Fruit fly (Drosophila melanogaster) whole organism, embryonic: ENCODE results near the gene anchor.
A peak's percentile ranks its signal among the peaks of the same experiment; 100 is the strongest.

Source experiments
- CG10366 ChIP-seq: fragments of 200-800 bp; sonication (Bioruptor generic); IDR thresholded peaks from 2 replicates; pipeline ENCODE4 v1.3.6; 2022; ENCODE audit warnings: missing biosample characterization, missing genetic modification characterization
- CG10543 ChIP-seq: fragments of 200-800 bp; sonication (Bioruptor generic); optimal IDR thresholded peaks from 3 replicates; lab custom pipeline; 2017; ENCODE audit warnings: missing biosample characterization, mild to moderate bottlenecking, missing genetic modification characterization, moderate library complexity
- CG11247 ChIP-seq: fragments of 200-800 bp; sonication (Bioruptor generic); IDR thresholded peaks from 2 replicates; pipeline ENCODE4 v1.3.6; 2022; ENCODE audit warnings: missing biosample characterization, missing genetic modification characterization
- CG11456 ChIP-seq: fragments of 200-800 bp; sonication (Bioruptor generic); IDR thresholded peaks from 3 replicates; pipeline ENCODE4 v1.3.6; 2022; ENCODE audit warnings: missing biosample characterization, missing genetic modification characterization
- CG13287 ChIP-seq: fragments of 200-800 bp; sonication (Bioruptor generic); IDR thresholded peaks from 2 replicates; pipeline ENCODE4 v1.3.6; 2022; ENCODE audit warnings: missing biosample characterization, missing genetic modification characterization; ENCODE audit not compliant: partially characterized antibody
- CG17829 ChIP-seq: fragments of 200-800 bp; optimal IDR thresholded peaks from 2 replicates; lab custom pipeline; 2019; ENCODE audit warnings: missing biosample characterization, mild to moderate bottlenecking, missing genetic modification characterization, moderate library complexity
- CG3281 ChIP-seq: fragments of 200-800 bp; sonication (Bioruptor generic); optimal IDR thresholded peaks from 3 replicates; lab custom pipeline; 2017; ENCODE audit warnings: missing biosample characterization, mild to moderate bottlenecking, missing genetic modification characterization
- CG3407 ChIP-seq: fragments of 200-800 bp; sonication (Bioruptor generic); optimal IDR thresholded peaks from 2 replicates; lab custom pipeline; 2018; ENCODE audit warnings: missing biosample characterization, mild to moderate bottlenecking, missing genetic modification characterization
- CG3995 ChIP-seq: fragments of 200-800 bp; sonication (Bioruptor generic); optimal IDR thresholded peaks from 3 replicates; lab custom pipeline; 2016; ENCODE audit warnings: missing biosample characterization, missing genetic modification characterization
- CG4854 ChIP-seq: fragments of 200-800 bp; sonication (Bioruptor generic); optimal IDR thresholded peaks from 2 replicates; lab custom pipeline; 2016; ENCODE audit warnings: missing biosample characterization, missing genetic modification characterization, inconsistent platforms
- CG6854 ChIP-seq: fragments of 200-800 bp; sonication (Bioruptor generic); optimal IDR thresholded peaks from 3 replicates; lab custom pipeline; 2017; ENCODE audit warnings: missing biosample characterization, mild to moderate bottlenecking, missing genetic modification characterization
- CG7271 ChIP-seq: fragments of 200-800 bp; sonication (Bioruptor generic); optimal IDR thresholded peaks from 2 replicates; lab custom pipeline; 2018; ENCODE audit warnings: missing biosample characterization, mild to moderate bottlenecking, missing genetic modification characterization, moderate library complexity
- CG7987 ChIP-seq: fragments of 200-800 bp; sonication (Bioruptor generic); optimal IDR thresholded peaks from 2 replicates; lab custom pipeline; 2018; ENCODE audit warnings: missing biosample characterization, mild to moderate bottlenecking, missing genetic modification characterization, moderate library complexity
- CG9609 ChIP-seq: fragments of 200-800 bp; sonication (Bioruptor generic); optimal IDR thresholded peaks from 3 replicates; lab custom pipeline; 2016; ENCODE audit warnings: missing biosample characterization, missing genetic modification characterization
- CTCF ChIP-seq: fragments of 200-800 bp; sonication (Bioruptor generic); optimal IDR thresholded peaks from 2 replicates; lab custom pipeline; 2017; ENCODE audit warnings: missing biosample characterization, mild to moderate bottlenecking, missing genetic modification characterization, moderate library complexity
- CrebB ChIP-seq: fragments of 200-800 bp; sonication (Bioruptor generic); optimal IDR thresholded peaks from 3 replicates; lab custom pipeline; 2018; ENCODE audit warnings: missing biosample characterization, mild to moderate bottlenecking, missing genetic modification characterization
- Hand ChIP-seq: fragments of 200-800 bp; sonication (Bioruptor generic); optimal IDR thresholded peaks from 2 replicates; lab custom pipeline; 2017; ENCODE audit warnings: mild to moderate bottlenecking, missing biosample characterization, missing genetic modification reagents, missing genetic modification characterization
- Lim3 ChIP-seq: fragments of 200-800 bp; sonication (Bioruptor generic); IDR thresholded peaks from 2 replicates; pipeline ENCODE4 v1.3.6; 2022; ENCODE audit warnings: missing biosample characterization, missing genetic modification characterization
- Mrtf ChIP-seq: fragments of 200-800 bp; sonication (Bioruptor generic); IDR thresholded peaks from 3 replicates; pipeline ENCODE4 v1.3.6; 2022; ENCODE audit warnings: missing biosample characterization, missing genetic modification characterization
- PHDP ChIP-seq: fragments of 200-800 bp; sonication (Bioruptor generic); optimal IDR thresholded peaks from 3 replicates; lab custom pipeline; 2018; ENCODE audit warnings: missing biosample characterization, mild to moderate bottlenecking, missing genetic modification characterization, moderate library complexity
- bsh ChIP-seq, 2 experiments: fragments of 200-800 bp; sonication (Bioruptor generic); optimal IDR thresholded peaks; 2 replicates each; lab custom pipeline; 2017 to 2018; ENCODE audit warnings: mild to moderate bottlenecking in 2 of 2, missing biosample characterization in 2 of 2, missing genetic modification characterization in 2 of 2, moderate library complexity in 1 of 2
- fd102C ChIP-seq: fragments of 200-800 bp; sonication (Bioruptor generic); optimal IDR thresholded peaks from 2 replicates; lab custom pipeline; 2018; ENCODE audit warnings: missing biosample characterization, mild to moderate bottlenecking, missing genetic modification characterization, moderate library complexity
- knrl ChIP-seq: fragments of 200-800 bp; sonication (Bioruptor generic); IDR thresholded peaks from 3 replicates; pipeline ENCODE4 v1.3.6; 2022; ENCODE audit warnings: missing biosample characterization, missing genetic modification characterization; ENCODE audit not compliant: partially characterized antibody
- lbe ChIP-seq: fragments of 200-800 bp; sonication (Bioruptor generic); optimal IDR thresholded peaks from 2 replicates; lab custom pipeline; 2016; ENCODE audit warnings: missing biosample characterization, mild to moderate bottlenecking, missing genetic modification characterization
- lov ChIP-seq, 2 experiments: fragments of 200-800 bp in 1 of 2; fragments of >200 bp in 1 of 2; sonication (Bioruptor generic) in 1 of 2; IDR thresholded peaks in 1 of 2; optimal IDR thresholded peaks in 1 of 2; 2 replicates in 1 of 2; 3 replicates in 1 of 2; pipeline versions ENCODE4 v1.3.6 to Lab custom; 2017 to 2022; ENCODE audit warnings: missing biosample characterization in 1 of 2, missing genetic modification characterization in 1 of 2
- mam ChIP-seq: fragments of 200-800 bp; sonication (Bioruptor generic); optimal IDR thresholded peaks from 3 replicates; lab custom pipeline; 2016; ENCODE audit warnings: missing biosample characterization, missing genetic modification characterization
- phol ChIP-seq: fragments of 200-800 bp; sonication (Bioruptor generic); optimal IDR thresholded peaks from 3 replicates; lab custom pipeline; 2018; ENCODE audit warnings: missing biosample characterization, mild to moderate bottlenecking, missing genetic modification characterization, moderate library complexity
- prd ChIP-seq, 3 experiments: fragments of >200 bp in 2 of 3; fragments of 200-800 bp in 1 of 3; sonication (Bioruptor generic) in 1 of 3; optimal IDR thresholded peaks in 2 of 3; IDR thresholded peaks in 1 of 3; 2 replicates in 2 of 3; 3 replicates in 1 of 3; pipeline versions ENCODE4 v1.3.6 to Lab custom; 2017 to 2022; ENCODE audit warnings: missing biosample characterization in 1 of 3, missing genetic modification characterization in 1 of 3
- salm ChIP-seq: fragments of 200-800 bp; sonication (Bioruptor generic); optimal IDR thresholded peaks from 2 replicates; lab custom pipeline; 2018; ENCODE audit warnings: missing biosample characterization, mild to moderate bottlenecking, missing genetic modification characterization
- sc ChIP-seq, 3 experiments: fragments of >200 bp in 2 of 3; fragments of 200-800 bp in 1 of 3; sonication (Bioruptor generic) in 1 of 3; optimal IDR thresholded peaks; 2 replicates in 2 of 3; 3 replicates in 1 of 3; lab custom pipeline; 2017; ENCODE audit warnings: mild to moderate bottlenecking in 1 of 3, missing biosample characterization in 1 of 3, missing genetic modification characterization in 1 of 3, missing genetic modification reagents in 1 of 3
- sisA ChIP-seq: fragments of 200-800 bp; sonication (Bioruptor generic); IDR thresholded peaks from 2 replicates; pipeline ENCODE4 v1.3.6; 2022; ENCODE audit warnings: missing biosample characterization, missing genetic modification characterization
- ssp ChIP-seq: fragments of 200-800 bp; sonication (Bioruptor generic); IDR thresholded peaks from 2 replicates; pipeline ENCODE4 v1.3.6; 2022; ENCODE audit warnings: missing biosample characterization, missing genetic modification characterization
- toy ChIP-seq: fragments of 200-800 bp; sonication (Bioruptor generic); IDR thresholded peaks from 2 replicates; pipeline ENCODE4 v1.3.6; 2022; ENCODE audit warnings: missing biosample characterization, missing genetic modification characterization
- ttk ChIP-seq: fragments of 200-800 bp; sonication (Bioruptor generic); IDR thresholded peaks from 2 replicates; pipeline ENCODE4 v2.1.2; 2022; ENCODE audit warnings: missing biosample characterization, missing genetic modification characterization
- vfl ChIP-seq: fragments of 200-800 bp; sonication (Bioruptor generic); optimal IDR thresholded peaks from 2 replicates; lab custom pipeline; 2016; ENCODE audit warnings: missing biosample characterization, missing genetic modification characterization
- zen ChIP-seq: fragments of 200-800 bp; sonication (Bioruptor generic); optimal IDR thresholded peaks from 3 replicates; lab custom pipeline; 2018; ENCODE audit warnings: missing biosample characterization, mild to moderate bottlenecking, missing genetic modification characterization, moderate library complexity

The anchor gene

DNA sequence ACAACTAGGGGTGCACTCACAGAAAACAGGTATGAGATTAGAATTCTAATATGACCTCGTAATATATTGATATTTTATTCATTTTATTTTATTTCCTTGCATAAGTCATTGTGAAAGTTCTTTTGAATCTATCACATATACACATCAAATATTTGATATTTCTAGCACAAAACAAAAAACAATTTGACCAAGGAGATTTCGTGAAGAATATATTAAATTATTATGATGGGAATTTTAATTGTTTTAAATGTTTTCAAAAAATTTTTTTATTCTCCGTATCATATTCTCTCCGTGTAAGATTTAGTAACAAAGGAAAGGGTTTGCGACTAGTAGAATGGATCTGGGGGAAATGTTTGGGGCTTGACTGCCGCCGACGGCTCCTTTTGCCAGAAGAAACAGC lies 43.2 kb upstream of the anchor start (continued):
- no peak for TF ChIP-seq CG4854 (GFP tag; lab: Kevin White, UChicago)
- no peak for TF ChIP-seq PHDP (tag; lab: Kevin White, UChicago)
- TF ChIP-seq CG7987 (GFP tag; lab: Kevin White, UChicago): no peak
- no peak for TF ChIP-seq CrebB (tag; lab: Kevin White, UChicago)
- TF ChIP-seq prd (optimal IDR thresholded peaks at IDR 0.05; lab: Kevin White, UChicago): no peak
- TF ChIP-seq prd (GFP tag; IDR thresholded peaks at IDR 0.05; lab: Robert Waterston, UW): no peak
- TF ChIP-seq ssp (GFP tag; lab: Robert Waterston, UW): no peak
- TF ChIP-seq CG10366: no peak
- no peak for TF ChIP-seq sisA (GFP tag; lab: Robert Waterston, UW)
- no peak for TF ChIP-seq phol (tag; lab: Kevin White, UChicago)
- TF ChIP-seq Mrtf (GFP tag; lab: Robert Waterston, UW): no peak
- no peak for TF ChIP-seq ttk (GFP tag; lab: Robert Waterston, UW)
- no peak for TF ChIP-seq sc (optimal IDR thresholded peaks at IDR 0.05; lab: Kevin White, UChicago)
- TF ChIP-seq sc (GFP tag; optimal IDR thresholded peaks at IDR 0.05; lab: Kevin White, UChicago): no peak
- TF ChIP-seq CG3407 (GFP tag; lab: Kevin White, UChicago): no peak
- peak in 1 of 2 experiments; percentile 88 for TF ChIP-seq bsh (GFP tag; optimal IDR thresholded peaks at IDR 0.05; lab: Kevin White, UChicago)
- no peak for TF ChIP-seq salm (tag; lab: Kevin White, UChicago)
- no peak for TF ChIP-seq CG3281 (GFP tag; lab: Kevin White, UChicago)
- TF ChIP-seq CG10543 (GFP tag; lab: Kevin White, UChicago): no peak

DNA sequence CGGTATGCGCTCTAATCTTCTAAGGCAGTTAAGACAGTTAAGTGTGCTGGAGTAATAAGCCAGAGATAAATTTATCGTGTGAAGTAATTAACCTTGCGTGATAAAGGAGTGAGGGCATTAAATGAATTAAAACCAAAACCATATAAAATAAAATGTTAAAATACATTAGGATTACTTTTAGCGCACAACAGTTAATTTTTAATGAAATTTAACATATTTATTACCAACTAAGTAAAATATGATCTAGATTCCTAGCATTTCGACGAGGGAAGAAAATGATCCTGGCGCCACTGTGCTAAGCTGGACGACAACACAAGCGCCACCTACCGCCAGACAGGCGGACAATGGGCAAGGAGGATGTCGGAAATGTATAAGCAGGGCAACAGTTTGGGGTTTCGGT lies 42.5 kb upstream of the anchor start:
- no peak for TF ChIP-seq CG7271 (tag; lab: Kevin White, UChicago)
- TF ChIP-seq fd102C: no peak
- no peak for TF ChIP-seq zen (tag; lab: Kevin White, UChicago)
- no peak for TF ChIP-seq mam (GFP tag; lab: Kevin White, UChicago)
- no peak for TF ChIP-seq CG9609
- no peak for TF ChIP-seq Lim3
- TF ChIP-seq lov (optimal IDR thresholded peaks at IDR 0.05; lab: Kevin White, UChicago): no peak
- TF ChIP-seq lov (GFP tag; IDR thresholded peaks at IDR 0.05; lab: Robert Waterston, UW): no peak
- TF ChIP-seq CG3281 (GFP tag; lab: Kevin White, UChicago): no peak
- no peak for TF ChIP-seq vfl (GFP tag; lab: Kevin White, UChicago)
- TF ChIP-seq CG3995 (GFP tag; lab: Kevin White, UChicago): no peak
- no peak for TF ChIP-seq knrl (GFP tag; lab: Robert Waterston, UW)
- TF ChIP-seq CTCF: peak; percentile 75
- peak; percentile 56 for TF ChIP-seq lbe
- TF ChIP-seq bsh (GFP tag; optimal IDR thresholded peaks at IDR 0.05; lab: Kevin White, UChicago): peak in 1 of 2 experiments; percentile 24

DNA sequence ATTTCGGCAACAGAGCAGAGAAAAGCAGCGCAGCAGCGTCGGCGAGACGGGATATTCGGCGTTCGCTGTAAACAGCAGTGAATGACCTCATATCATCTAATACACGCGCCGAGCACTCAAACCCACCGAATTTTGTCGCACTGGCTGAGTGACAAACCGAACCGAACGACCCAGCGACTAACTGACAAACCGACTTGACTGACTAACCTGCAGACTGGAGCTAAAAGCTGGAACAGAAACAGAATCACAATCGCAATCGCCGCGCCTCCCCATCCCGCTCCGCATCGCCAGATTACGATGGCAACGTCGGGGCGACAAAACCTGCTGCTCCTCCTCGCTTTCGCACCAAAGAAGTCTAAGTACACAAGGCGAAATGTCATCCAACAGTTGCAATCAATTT lies 42.0 kb upstream of the anchor start:
- no peak for TF ChIP-seq CG11247
- no peak for TF ChIP-seq CG13287 (GFP tag; lab: Robert Waterston, UW)
- no peak for TF ChIP-seq toy
- TF ChIP-seq CG17829 (tag; lab: Kevin White, UChicago): no peak
- no peak for TF ChIP-seq CG6854 (GFP tag; lab: Kevin White, UChicago)
- no peak for TF ChIP-seq Hand
- 0 out of 3 replicates have a peak, but pooled peaks have one; percentile 26 for TF ChIP-seq CG11456 (GFP tag; lab: Robert Waterston, UW)
